Fruit fly (Drosophila melanogaster) whole organism, embryonic: Measurements from ENCODE around the gene tj.
A peak's percentile ranks its signal among the peaks of the same experiment; 100 is the strongest.

Experiments
- Aef1 ChIP-seq: fragments of 200-800 bp; sonication (Bioruptor generic); IDR thresholded peaks from 3 replicates; pipeline ENCODE4 v1.3.6; 2022; ENCODE audit warnings: missing biosample characterization, missing genetic modification characterization
- Antp ChIP-seq: fragments of 200-800 bp; sonication (Bioruptor generic); optimal IDR thresholded peaks from 3 replicates; lab custom pipeline; 2016; ENCODE audit warnings: missing biosample characterization, missing genetic modification characterization
- Awh ChIP-seq: fragments of 200-800 bp; sonication (Bioruptor generic); IDR thresholded peaks from 2 replicates; pipeline ENCODE4, ENCODE4 v1.3.6; 2022; ENCODE audit warnings: missing biosample characterization, missing genetic modification characterization
- CG10209 ChIP-seq: fragments of 200-800 bp; sonication (Bioruptor generic); optimal IDR thresholded peaks from 3 replicates; lab custom pipeline; 2017; ENCODE audit warnings: missing biosample characterization, mild to moderate bottlenecking, missing genetic modification characterization, missing genetic modification reagents
- CG11695 ChIP-seq: fragments of 200-800 bp; sonication (Bioruptor generic); IDR thresholded peaks from 3 replicates; pipeline ENCODE4 v1.3.6; 2022; ENCODE audit warnings: missing biosample characterization, missing genetic modification characterization
- CG12299 ChIP-seq: fragments of 200-800 bp; sonication (Bioruptor generic); optimal IDR thresholded peaks from 2 replicates; lab custom pipeline; 2018; ENCODE audit warnings: missing biosample characterization, mild to moderate bottlenecking, missing genetic modification characterization
- CG12391 ChIP-seq: fragments of 200-800 bp; sonication (Bioruptor generic); optimal IDR thresholded peaks from 3 replicates; lab custom pipeline; 2018; ENCODE audit warnings: missing biosample characterization, mild to moderate bottlenecking, missing genetic modification characterization, moderate library complexity
- CG12942 ChIP-seq: fragments of 200-800 bp; sonication (Bioruptor generic); optimal IDR thresholded peaks from 3 replicates; lab custom pipeline; 2016; ENCODE audit warnings: missing biosample characterization, missing genetic modification characterization
- CG13624 ChIP-seq: fragments of 200-800 bp; sonication (Bioruptor generic); optimal IDR thresholded peaks from 2 replicates; lab custom pipeline; 2016; ENCODE audit warnings: missing biosample characterization, missing genetic modification characterization
- CG14965 ChIP-seq: fragments of 200-800 bp; sonication (Bioruptor generic); optimal IDR thresholded peaks from 2 replicates; lab custom pipeline; 2016; ENCODE audit warnings: missing biosample characterization, missing genetic modification characterization, borderline replicate concordance
- CG17385 ChIP-seq: fragments of 200-800 bp; sonication (Bioruptor generic); optimal IDR thresholded peaks from 3 replicates; lab custom pipeline; 2018; ENCODE audit warnings: missing biosample characterization, mild to moderate bottlenecking, missing genetic modification characterization
- CG1792 ChIP-seq: fragments of 200-800 bp; sonication (Bioruptor generic); optimal IDR thresholded peaks from 2 replicates; lab custom pipeline; 2016; ENCODE audit warnings: missing biosample characterization, missing genetic modification characterization
- CG2202 ChIP-seq: fragments of 200-800 bp; sonication (Bioruptor generic); optimal IDR thresholded peaks from 2 replicates; lab custom pipeline; 2018; ENCODE audit warnings: missing biosample characterization, mild to moderate bottlenecking, missing genetic modification characterization
- CG31224 ChIP-seq: fragments of 200-800 bp; sonication (Bioruptor generic); IDR thresholded peaks from 2 replicates; pipeline ENCODE4 v1.3.6; 2022; ENCODE audit warnings: missing biosample characterization, missing genetic modification characterization
- CG5953 ChIP-seq: fragments of 200-800 bp; sonication (Bioruptor generic); IDR thresholded peaks from 2 replicates; pipeline ENCODE4 v1.3.6; 2022; ENCODE audit warnings: missing biosample characterization, missing genetic modification characterization
- CG6654 ChIP-seq: fragments of 200-800 bp; sonication (Bioruptor generic); optimal IDR thresholded peaks from 2 replicates; lab custom pipeline; 2017; ENCODE audit warnings: missing biosample characterization, mild to moderate bottlenecking, missing genetic modification characterization
- CG7928 ChIP-seq: fragments of 200-800 bp; sonication (Bioruptor generic); optimal IDR thresholded peaks from 2 replicates; lab custom pipeline; 2017; ENCODE audit warnings: missing biosample characterization, mild to moderate bottlenecking, missing genetic modification characterization
- CG8765 ChIP-seq: fragments of 200-800 bp; sonication (Bioruptor generic); IDR thresholded peaks from 2 replicates; pipeline ENCODE4 v1.3.6; 2022; ENCODE audit warnings: missing biosample characterization, missing genetic modification characterization
- CG8944 ChIP-seq: fragments of 200-800 bp; sonication (Bioruptor generic); optimal IDR thresholded peaks from 3 replicates; lab custom pipeline; 2016; ENCODE audit warnings: missing biosample characterization, missing genetic modification characterization
- CG9609 ChIP-seq: fragments of 200-800 bp; sonication (Bioruptor generic); optimal IDR thresholded peaks from 3 replicates; lab custom pipeline; 2016; ENCODE audit warnings: missing biosample characterization, missing genetic modification characterization
- CTCF ChIP-seq: fragments of 200-800 bp; sonication (Bioruptor generic); optimal IDR thresholded peaks from 2 replicates; lab custom pipeline; 2017; ENCODE audit warnings: missing biosample characterization, mild to moderate bottlenecking, missing genetic modification characterization, moderate library complexity
- Dip2 ChIP-seq: fragments of 200-800 bp; sonication (Bioruptor generic); IDR thresholded peaks from 2 replicates; pipeline ENCODE4 v1.3.6; 2022; ENCODE audit warnings: missing biosample characterization, missing genetic modification characterization
- Dip3 ChIP-seq: fragments of 200-800 bp; sonication (Bioruptor generic); optimal IDR thresholded peaks from 3 replicates; lab custom pipeline; 2016; ENCODE audit warnings: missing biosample characterization, missing genetic modification characterization
- H2.0 ChIP-seq: fragments of 200-800 bp; sonication (Bioruptor generic); IDR thresholded peaks from 2 replicates; pipeline ENCODE4 v1.3.6; 2022; ENCODE audit warnings: missing biosample characterization, missing genetic modification characterization
- HLH3B ChIP-seq: fragments of 200-800 bp; sonication (Bioruptor generic); IDR thresholded peaks from 2 replicates; pipeline ENCODE4 v1.3.6; 2022; ENCODE audit warnings: missing biosample characterization, missing genetic modification characterization
- Jarid2 ChIP-seq: fragments of 200-800 bp; sonication (Bioruptor generic); optimal IDR thresholded peaks from 3 replicates; lab custom pipeline; 2017; ENCODE audit warnings: mild to moderate bottlenecking, missing biosample characterization, missing genetic modification reagents, missing genetic modification characterization
- MTF-1 ChIP-seq: fragments of 200-800 bp; sonication (Bioruptor generic); optimal IDR thresholded peaks from 2 replicates; lab custom pipeline; 2018; ENCODE audit warnings: missing biosample characterization, mild to moderate bottlenecking, missing genetic modification characterization, borderline replicate concordance
- Nf-YA ChIP-seq: fragments of 200-800 bp; sonication (Bioruptor generic); IDR thresholded peaks from 2 replicates; pipeline ENCODE4 v1.3.6; 2022; ENCODE audit warnings: missing biosample characterization, missing genetic modification characterization
- PHDP ChIP-seq: fragments of 200-800 bp; sonication (Bioruptor generic); optimal IDR thresholded peaks from 3 replicates; lab custom pipeline; 2018; ENCODE audit warnings: missing biosample characterization, mild to moderate bottlenecking, missing genetic modification characterization, moderate library complexity
- Poxn ChIP-seq: fragments of 200-800 bp; sonication (Bioruptor generic); IDR thresholded peaks from 2 replicates; pipeline ENCODE4 v1.3.6; 2022; ENCODE audit warnings: missing biosample characterization, missing genetic modification characterization
- Ravus ChIP-seq: fragments of 200-800 bp; sonication (Bioruptor generic); IDR thresholded peaks from 2 replicates; pipeline ENCODE4 v1.3.6; 2022; ENCODE audit warnings: missing biosample characterization, missing genetic modification characterization
- Scr ChIP-seq: fragments of 200-800 bp; sonication (Bioruptor generic); IDR thresholded peaks from 2 replicates; pipeline ENCODE4 v1.3.6; 2022; ENCODE audit warnings: missing biosample characterization, missing genetic modification characterization; ENCODE audit not compliant: partially characterized antibody
- Tbp ChIP-seq: fragments of >200 bp; optimal IDR thresholded peaks from 2 replicates; lab custom pipeline; 2018; ENCODE audit warnings: missing biosample characterization, missing genetic modification characterization
- YL-1 ChIP-seq: fragments of 200-800 bp; sonication (Bioruptor generic); optimal IDR thresholded peaks from 3 replicates; lab custom pipeline; 2017; ENCODE audit warnings: missing biosample characterization, mild to moderate bottlenecking, missing genetic modification characterization
- bbx ChIP-seq: fragments of 200-800 bp; sonication (Bioruptor generic); IDR thresholded peaks from 2 replicates; pipeline ENCODE4 v1.3.6; 2022; ENCODE audit warnings: missing biosample characterization, missing genetic modification characterization; ENCODE audit not compliant: partially characterized antibody
- cato ChIP-seq: fragments of 200-800 bp; sonication (Bioruptor generic); optimal IDR thresholded peaks from 2 replicates; lab custom pipeline; 2016; ENCODE audit warnings: missing biosample characterization, missing genetic modification characterization, borderline replicate concordance
- cg ChIP-seq: fragments of 200-800 bp; sonication (Bioruptor generic); optimal IDR thresholded peaks from 3 replicates; lab custom pipeline; 2019; ENCODE audit warnings: missing biosample characterization, mild to moderate bottlenecking, missing genetic modification characterization, moderate library complexity
- dati ChIP-seq: fragments of 200-800 bp; sonication (Bioruptor generic); IDR thresholded peaks from 2 replicates; pipeline ENCODE4 v1.3.6; 2022; ENCODE audit warnings: missing biosample characterization, missing genetic modification characterization
- grau ChIP-seq: fragments of 200-800 bp; optimal IDR thresholded peaks from 3 replicates; lab custom pipeline; 2019; ENCODE audit warnings: missing biosample characterization, mild to moderate bottlenecking, missing genetic modification characterization, moderate library complexity
- gro ChIP-seq: fragments of 200-800 bp; sonication (Bioruptor generic); optimal IDR thresholded peaks from 2 replicates; lab custom pipeline; 2016; ENCODE audit warnings: missing biosample characterization, missing genetic modification characterization
- insv ChIP-seq, 2 experiments: fragments of 200-800 bp; sonication (Bioruptor generic); optimal IDR thresholded peaks; 3 replicates each; lab custom pipeline; 2016 to 2018; ENCODE audit warnings: missing biosample characterization in 2 of 2, missing genetic modification characterization in 2 of 2
- jing ChIP-seq: fragments of 200-800 bp; sonication (Bioruptor generic); optimal IDR thresholded peaks from 2 replicates; lab custom pipeline; 2018; ENCODE audit warnings: missing biosample characterization, mild to moderate bottlenecking, missing genetic modification characterization
- luna ChIP-seq: fragments of 200-800 bp; sonication (Bioruptor generic); optimal IDR thresholded peaks from 2 replicates; lab custom pipeline; 2016; ENCODE audit warnings: missing biosample characterization, missing genetic modification characterization
- mam ChIP-seq: fragments of 200-800 bp; sonication (Bioruptor generic); optimal IDR thresholded peaks from 3 replicates; lab custom pipeline; 2016; ENCODE audit warnings: missing biosample characterization, missing genetic modification characterization
- pfk ChIP-seq: fragments of 200-800 bp; sonication (Bioruptor generic); optimal IDR thresholded peaks from 2 replicates; lab custom pipeline; 2018; ENCODE audit warnings: missing biosample characterization, mild to moderate bottlenecking, missing genetic modification characterization, moderate library complexity
- psq ChIP-seq: fragments of 200-800 bp; sonication (Bioruptor generic); optimal IDR thresholded peaks from 2 replicates; lab custom pipeline; 2017; ENCODE audit warnings: missing biosample characterization, missing genetic modification characterization
- row ChIP-seq: fragments of 200-800 bp; sonication (Bioruptor generic); IDR thresholded peaks from 3 replicates; pipeline ENCODE4 v1.3.6; 2022; ENCODE audit warnings: missing biosample characterization, missing genetic modification characterization
- sob ChIP-seq: fragments of 200-800 bp; sonication (Bioruptor generic); IDR thresholded peaks from 2 replicates; pipeline ENCODE4 v1.3.6; 2022; ENCODE audit warnings: missing biosample characterization, missing genetic modification characterization
- sqz ChIP-seq: fragments of 200-800 bp; sonication (Bioruptor generic); optimal IDR thresholded peaks from 3 replicates; lab custom pipeline; 2018; ENCODE audit warnings: missing biosample characterization, mild to moderate bottlenecking, missing genetic modification characterization
- z ChIP-seq: fragments of 200-800 bp; sonication (Bioruptor generic); IDR thresholded peaks from 3 replicates; pipeline ENCODE4 v1.3.6; 2022; ENCODE audit warnings: missing biosample characterization, missing genetic modification characterization
- zen ChIP-seq: fragments of 200-800 bp; sonication (Bioruptor generic); optimal IDR thresholded peaks from 3 replicates; lab custom pipeline; 2018; ENCODE audit warnings: missing biosample characterization, mild to moderate bottlenecking, missing genetic modification characterization, moderate library complexity

Gene tj

DNA sequence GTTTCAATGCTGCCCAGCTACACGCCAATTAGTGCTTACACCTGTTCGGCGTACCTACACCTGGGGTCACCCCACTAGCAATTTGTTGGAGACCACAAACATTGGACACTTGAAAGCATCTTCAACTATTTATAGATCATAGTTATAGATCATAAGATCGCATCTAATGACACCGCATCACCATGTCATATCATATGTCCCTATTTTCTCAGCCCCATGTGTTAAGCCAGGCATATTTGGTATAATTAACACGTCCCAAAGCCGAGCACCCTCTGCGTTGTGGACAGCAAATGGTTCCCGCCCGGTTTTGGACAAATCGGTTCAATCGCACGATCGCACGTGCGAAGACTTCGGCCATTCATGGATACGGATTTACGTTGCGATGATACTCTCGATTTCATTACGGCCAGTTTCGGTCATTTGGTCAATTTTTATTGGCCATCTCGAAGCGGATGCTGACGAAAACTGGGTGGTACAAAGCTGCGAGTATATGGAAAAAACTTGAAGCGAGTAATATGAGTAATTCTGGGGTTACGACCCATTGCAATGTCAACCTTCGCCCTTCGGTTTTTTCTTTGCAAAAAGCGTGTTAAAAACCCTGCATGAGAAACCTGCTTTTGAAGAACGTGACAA is 24.4 kb upstream of the tj start (continued):
- TF ChIP-seq sob (GFP tag; lab: Robert Waterston, UW) (peak; percentile 64), CG8765 (GFP tag; lab: Robert Waterston, UW) (no peak), CG8944 (GFP tag; lab: Kevin White, UChicago) (peak; percentile 42), CG12391 (tag; lab: Kevin White, UChicago) (peak; percentile 78), CG13624 (peak; percentile 80), cato (GFP tag; lab: Kevin White, UChicago) (peak; percentile 32), mam (peak; percentile 81), jing (GFP tag; lab: Kevin White, UChicago) (peak; percentile 88), CG12942 (peak; percentile 59), bbx (GFP tag; lab: Robert Waterston, UW) (no peak), YL-1 (peak; percentile 64), Poxn (GFP tag; lab: Robert Waterston, UW) (peak; percentile 66), Jarid2 (GFP tag; lab: Kevin White, UChicago) (peak; percentile 26), Ravus (0 out of 2 replicates have a peak, but pooled peaks have one; percentile 8), zen (tag; lab: Kevin White, UChicago) (no peak), CG9609 (GFP tag; lab: Kevin White, UChicago) (peak; percentile 56), CG6654 (GFP tag; lab: Kevin White, UChicago) (peak; percentile 36), CG7928 (GFP tag; lab: Kevin White, UChicago) (peak; percentile 24), CG11695 (peak; percentile 84), psq (GFP tag; lab: Kevin White, UChicago) (peak; percentile 31), CG1792 (GFP tag; lab: Kevin White, UChicago) (peak; percentile 31), cg (GFP tag; lab: Kevin White, UChicago) (no peak), CG10209 (GFP tag; lab: Kevin White, UChicago) (peak; percentile 73), dati (GFP tag; lab: Robert Waterston, UW) (no peak; the same call in 1 of the 2 replicates), CG31224 (GFP tag; lab: Robert Waterston, UW) (peak; percentile 22; the same call in 1 of the 2 replicates), MTF-1 (GFP tag; lab: Kevin White, UChicago) (peak; percentile 27), CG5953 (GFP tag; lab: Robert Waterston, UW) (0 out of 2 replicates have a peak, but pooled peaks have one; percentile 45), Nf-YA (peak; percentile 91), Antp (GFP tag; lab: Kevin White, UChicago) (peak; percentile 77), insv (GFP tag; optimal IDR thresholded peaks at IDR 0.05; lab: Kevin White, UChicago) (peak; percentile 22 to 45), Scr (0 out of 2 replicates have a peak, but pooled peaks have one; percentile 24), Awh (GFP tag; lab: Robert Waterston, UW) (peak; percentile 88), PHDP (peak; percentile 81), HLH3B (GFP tag; lab: Robert Waterston, UW) (peak; percentile 91), row (GFP tag; lab: Robert Waterston, UW) (peak; percentile 84), H2.0 (GFP tag; lab: Robert Waterston, UW) (peak; percentile 91), CG17385 (peak; percentile 67), luna (GFP tag; lab: Kevin White, UChicago) (peak; percentile 58), CTCF (GFP tag; lab: Kevin White, UChicago) (peak; percentile 5), Dip3 (GFP tag; lab: Kevin White, UChicago) (peak; percentile 49), z (GFP tag; lab: Robert Waterston, UW) (no peak), CG2202 (tag; lab: Kevin White, UChicago) (peak; percentile 15), pfk (no peak), Aef1 (peak; percentile 91), Tbp (GFP tag; lab: Kevin White, UChicago) (no peak), sqz (peak; percentile 18), grau (tag; lab: Kevin White, UChicago) (peak; percentile 83), CG12299 (peak; percentile 81), CG14965 (GFP tag; lab: Kevin White, UChicago) (no peak), gro (GFP tag; lab: Kevin White, UChicago) (peak; percentile 23), Dip2 (GFP tag; lab: Robert Waterston, UW) (no peak)
